Fruit fly (Drosophila melanogaster) whole organism, embryonic: ENCODE data around the gene Ugt37C2.

Source experiments
- ATbp ChIP-seq: fragments of 200-800 bp; sonication (Bioruptor generic); optimal IDR thresholded peaks from 2 replicates; lab custom pipeline; 2017; ENCODE audit warnings: missing biosample characterization, mild to moderate bottlenecking, missing genetic modification characterization, missing genetic modification reagents
- Atf3 ChIP-seq: fragments of 200-800 bp; sonication (Bioruptor generic); optimal IDR thresholded peaks from 3 replicates; lab custom pipeline; 2016; ENCODE audit warnings: missing biosample characterization, missing genetic modification characterization
- CG12236 ChIP-seq: fragments of 200-800 bp; sonication (Bioruptor generic); optimal IDR thresholded peaks from 2 replicates; lab custom pipeline; 2016; ENCODE audit warnings: missing biosample characterization, missing genetic modification characterization
- CG12659 ChIP-seq: fragments of 200-800 bp; sonication (Bioruptor generic); optimal IDR thresholded peaks from 3 replicates; lab custom pipeline; 2017; ENCODE audit warnings: mild to moderate bottlenecking, missing biosample characterization, missing genetic modification reagents, missing genetic modification characterization
- CG13624 ChIP-seq: fragments of 200-800 bp; sonication (Bioruptor generic); optimal IDR thresholded peaks from 2 replicates; lab custom pipeline; 2016; ENCODE audit warnings: missing biosample characterization, missing genetic modification characterization
- CG15073 ChIP-seq: fragments of 200-800 bp; sonication (Bioruptor generic); optimal IDR thresholded peaks from 2 replicates; lab custom pipeline; 2016; ENCODE audit warnings: missing biosample characterization, missing genetic modification characterization
- CG17359 ChIP-seq: fragments of 200-800 bp; sonication (Bioruptor generic); optimal IDR thresholded peaks from 3 replicates; lab custom pipeline; 2018; ENCODE audit warnings: missing biosample characterization, mild to moderate bottlenecking, missing genetic modification characterization, moderate library complexity
- CG17568 ChIP-seq: fragments of 200-800 bp; sonication (Bioruptor generic); optimal IDR thresholded peaks from 2 replicates; lab custom pipeline; 2018; ENCODE audit warnings: missing biosample characterization, mild to moderate bottlenecking, missing genetic modification characterization, moderate library complexity
- CG1792 ChIP-seq: fragments of 200-800 bp; sonication (Bioruptor generic); optimal IDR thresholded peaks from 2 replicates; lab custom pipeline; 2016; ENCODE audit warnings: missing biosample characterization, missing genetic modification characterization
- CG2678 ChIP-seq: fragments of 200-800 bp; sonication (Bioruptor generic); optimal IDR thresholded peaks from 3 replicates; lab custom pipeline; 2019; ENCODE audit warnings: missing biosample characterization, mild to moderate bottlenecking, missing genetic modification characterization, moderate library complexity
- CG33213 ChIP-seq: fragments of 200-800 bp; sonication (Bioruptor generic); optimal IDR thresholded peaks from 3 replicates; lab custom pipeline; 2016; ENCODE audit warnings: missing biosample characterization, missing genetic modification characterization
- CG33557 ChIP-seq: fragments of 200-800 bp; sonication (Bioruptor generic); optimal IDR thresholded peaks from 2 replicates; lab custom pipeline; 2019; ENCODE audit warnings: missing biosample characterization, mild to moderate bottlenecking, missing genetic modification characterization, moderate library complexity
- CG6254 ChIP-seq: fragments of 200-800 bp; sonication (Bioruptor generic); optimal IDR thresholded peaks from 3 replicates; lab custom pipeline; 2017; ENCODE audit warnings: mild to moderate bottlenecking, missing biosample characterization, missing genetic modification reagents, missing genetic modification characterization
- CG6683 ChIP-seq: fragments of 200-800 bp; sonication (Bioruptor generic); optimal IDR thresholded peaks from 2 replicates; lab custom pipeline; 2017; ENCODE audit warnings: missing biosample characterization, mild to moderate bottlenecking, missing genetic modification characterization, missing genetic modification reagents
- CG6813 ChIP-seq: fragments of 200-800 bp; sonication (Bioruptor generic); optimal IDR thresholded peaks from 2 replicates; lab custom pipeline; 2017; ENCODE audit warnings: missing biosample characterization, missing genetic modification characterization, mild to moderate bottlenecking, moderate library complexity, missing genetic modification reagents
- CG7556 ChIP-seq: fragments of 200-800 bp; sonication (Bioruptor generic); optimal IDR thresholded peaks from 2 replicates; lab custom pipeline; 2017; ENCODE audit warnings: missing biosample characterization, mild to moderate bottlenecking, missing genetic modification characterization
- CG7839 ChIP-seq: fragments of 200-800 bp; sonication (Bioruptor generic); optimal IDR thresholded peaks from 3 replicates; lab custom pipeline; 2018; ENCODE audit warnings: missing biosample characterization, mild to moderate bottlenecking, missing genetic modification characterization, moderate library complexity
- CG8281 ChIP-seq: fragments of 200-800 bp; sonication (Bioruptor generic); optimal IDR thresholded peaks from 2 replicates; lab custom pipeline; 2018; ENCODE audit warnings: missing biosample characterization, mild to moderate bottlenecking, missing genetic modification characterization, moderate library complexity
- CG8388 ChIP-seq: fragments of 200-800 bp; sonication (Bioruptor generic); optimal IDR thresholded peaks from 2 replicates; lab custom pipeline; 2019; ENCODE audit warnings: missing biosample characterization, mild to moderate bottlenecking, missing genetic modification characterization, moderate library complexity
- CG9609 ChIP-seq: fragments of 200-800 bp; sonication (Bioruptor generic); optimal IDR thresholded peaks from 3 replicates; lab custom pipeline; 2016; ENCODE audit warnings: missing biosample characterization, missing genetic modification characterization
- Dip2 ChIP-seq: fragments of 200-800 bp; sonication (Bioruptor generic); IDR thresholded peaks from 2 replicates; pipeline ENCODE4 v1.3.6; 2022; ENCODE audit warnings: missing biosample characterization, missing genetic modification characterization
- Dref ChIP-seq: fragments of 200-800 bp; sonication (Bioruptor generic); IDR thresholded peaks from 2 replicates; pipeline ENCODE4 v1.3.6; 2022; ENCODE audit warnings: missing biosample characterization, missing genetic modification characterization
- Hey ChIP-seq: fragments of 200-800 bp; sonication (Bioruptor generic); optimal IDR thresholded peaks from 3 replicates; lab custom pipeline; 2018; ENCODE audit warnings: missing biosample characterization, mild to moderate bottlenecking, missing genetic modification characterization
- HmgD ChIP-seq: fragments of 200-800 bp; sonication (Bioruptor generic); optimal IDR thresholded peaks from 3 replicates; lab custom pipeline; 2016; ENCODE audit warnings: missing biosample characterization, missing genetic modification characterization
- HmgZ ChIP-seq: fragments of 200-800 bp; sonication (Bioruptor generic); optimal IDR thresholded peaks from 2 replicates; lab custom pipeline; 2018; ENCODE audit warnings: missing biosample characterization, mild to moderate bottlenecking, missing genetic modification characterization
- Max ChIP-seq: fragments of 200-800 bp; sonication (Bioruptor generic); optimal IDR thresholded peaks from 2 replicates; lab custom pipeline; 2016; ENCODE audit warnings: missing biosample characterization, mild to moderate bottlenecking, missing genetic modification characterization
- NFAT ChIP-seq: fragments of 200-800 bp; sonication (Bioruptor generic); IDR thresholded peaks from 2 replicates; pipeline ENCODE4 v1.3.6; 2022; ENCODE audit warnings: missing biosample characterization, missing genetic modification characterization
- Nf-YA ChIP-seq: fragments of 200-800 bp; sonication (Bioruptor generic); IDR thresholded peaks from 2 replicates; pipeline ENCODE4 v1.3.6; 2022; ENCODE audit warnings: missing biosample characterization, missing genetic modification characterization
- Nf-YC ChIP-seq: fragments of 200-800 bp; optimal IDR thresholded peaks from 3 replicates; lab custom pipeline; 2019; ENCODE audit warnings: missing biosample characterization, mild to moderate bottlenecking, missing genetic modification characterization, moderate library complexity
- Sin3A ChIP-seq: fragments of >200 bp; optimal IDR thresholded peaks from 2 replicates; lab custom pipeline; 2018
- Ssrp ChIP-seq: fragments of 200-800 bp; sonication (Bioruptor generic); optimal IDR thresholded peaks from 2 replicates; lab custom pipeline; 2018; ENCODE audit warnings: missing biosample characterization, mild to moderate bottlenecking, missing genetic modification characterization, moderate library complexity
- Stat92E ChIP-seq, 3 experiments: fragments of >200 bp in 2 of 3; fragments of 200-800 bp in 1 of 3; sonication (Bioruptor generic) in 1 of 3; optimal IDR thresholded peaks; 2 replicates each; lab custom pipeline; 2017 to 2019; ENCODE audit warnings: missing biosample characterization in 3 of 3, missing genetic modification characterization in 3 of 3, mild to moderate bottlenecking in 1 of 3, moderate library complexity in 1 of 3
- Vsx1 ChIP-seq: fragments of 200-800 bp; sonication (Bioruptor generic); optimal IDR thresholded peaks from 2 replicates; lab custom pipeline; 2017; ENCODE audit warnings: missing biosample characterization, mild to moderate bottlenecking, missing genetic modification characterization, missing genetic modification reagents
- ac ChIP-seq: fragments of 200-800 bp; sonication (Bioruptor generic); optimal IDR thresholded peaks from 3 replicates; lab custom pipeline; 2017; ENCODE audit warnings: missing biosample characterization, mild to moderate bottlenecking, missing genetic modification characterization
- chif ChIP-seq, 2 experiments: fragments of 200-800 bp; sonication (Bioruptor generic); optimal IDR thresholded peaks; 3 replicates each; lab custom pipeline; 2016; ENCODE audit warnings: missing biosample characterization in 2 of 2, missing genetic modification characterization in 2 of 2
- crc ChIP-seq: fragments of 200-800 bp; sonication (Bioruptor generic); optimal IDR thresholded peaks from 2 replicates; lab custom pipeline; 2016; ENCODE audit warnings: missing biosample characterization, missing genetic modification characterization
- dimm ChIP-seq: fragments of 200-800 bp; sonication (Bioruptor generic); IDR thresholded peaks from 2 replicates; pipeline ENCODE4 v1.3.6; 2022; ENCODE audit warnings: missing biosample characterization, missing genetic modification characterization
- dm ChIP-seq: fragments of 200-800 bp; sonication (Bioruptor generic); optimal IDR thresholded peaks from 3 replicates; lab custom pipeline; 2016; ENCODE audit warnings: missing biosample characterization, missing genetic modification characterization
- dysf ChIP-seq: fragments of 200-800 bp; sonication (Bioruptor generic); IDR thresholded peaks from 3 replicates; pipeline ENCODE4 v1.3.6; 2022; ENCODE audit warnings: missing biosample characterization, missing genetic modification characterization
- gem ChIP-seq: fragments of 200-800 bp; sonication (Bioruptor generic); optimal IDR thresholded peaks from 2 replicates; lab custom pipeline; 2019; ENCODE audit warnings: missing biosample characterization, mild to moderate bottlenecking, missing genetic modification characterization, moderate library complexity
- gsb-n ChIP-seq: fragments of 200-800 bp; sonication (Bioruptor generic); optimal IDR thresholded peaks from 3 replicates; lab custom pipeline; 2018; ENCODE audit warnings: missing biosample characterization, mild to moderate bottlenecking, missing genetic modification characterization
- h ChIP-seq: fragments of >200 bp; optimal IDR thresholded peaks from 2 replicates; lab custom pipeline; 2017
- inv ChIP-seq: fragments of 200-800 bp; sonication (Bioruptor generic); IDR thresholded peaks from 2 replicates; pipeline ENCODE4 v1.3.6; 2022; ENCODE audit warnings: missing biosample characterization, missing genetic modification characterization; ENCODE audit not compliant: partially characterized antibody
- kay ChIP-seq: fragments of 200-800 bp; sonication (Bioruptor generic); optimal IDR thresholded peaks from 2 replicates; lab custom pipeline; 2016; ENCODE audit warnings: missing biosample characterization, missing genetic modification characterization
- mam ChIP-seq: fragments of 200-800 bp; sonication (Bioruptor generic); optimal IDR thresholded peaks from 3 replicates; lab custom pipeline; 2016; ENCODE audit warnings: missing biosample characterization, missing genetic modification characterization
- odd ChIP-seq: fragments of 200-800 bp; sonication (Bioruptor generic); optimal IDR thresholded peaks from 2 replicates; lab custom pipeline; 2017; ENCODE audit warnings: missing biosample characterization, mild to moderate bottlenecking, missing genetic modification characterization
- pnt ChIP-seq: fragments of 200-800 bp; sonication (Bioruptor generic); optimal IDR thresholded peaks from 3 replicates; lab custom pipeline; 2016; ENCODE audit warnings: missing biosample characterization, missing genetic modification characterization
- salm ChIP-seq: fragments of 200-800 bp; sonication (Bioruptor generic); optimal IDR thresholded peaks from 2 replicates; lab custom pipeline; 2018; ENCODE audit warnings: missing biosample characterization, mild to moderate bottlenecking, missing genetic modification characterization
- sens ChIP-seq: fragments of 200-800 bp; sonication (Bioruptor generic); peaks from one replicate; lab custom pipeline; 2016; ENCODE audit warnings: missing biosample characterization, missing genetic modification characterization
- vfl ChIP-seq: fragments of 200-800 bp; sonication (Bioruptor generic); optimal IDR thresholded peaks from 2 replicates; lab custom pipeline; 2016; ENCODE audit warnings: missing biosample characterization, missing genetic modification characterization
- z ChIP-seq: fragments of 200-800 bp; sonication (Bioruptor generic); IDR thresholded peaks from 3 replicates; pipeline ENCODE4 v1.3.6; 2022; ENCODE audit warnings: missing biosample characterization, missing genetic modification characterization

Gene Ugt37C2

dm6 chr2L:16818335-16818973 lies 24.4 kb downstream of the Ugt37C2 start (continued):
- no peak for TF ChIP-seq vfl
- TF ChIP-seq CG7556: peak; percentile 2
- TF ChIP-seq inv (GFP tag; lab: Robert Waterston, UW): no peak
- TF ChIP-seq CG17359 (tag; lab: Kevin White, UChicago): peak; percentile 30
- peak; percentile 21 for TF ChIP-seq crc (GFP tag; lab: Kevin White, UChicago)
- peak in 1 of 2 experiments; percentile 13 for TF ChIP-seq chif (GFP tag; optimal IDR thresholded peaks at IDR 0.05; lab: Kevin White, UChicago)
- TF ChIP-seq CG33557 (GFP tag; lab: Kevin White, UChicago): no peak
- TF ChIP-seq Hey (tag; lab: Kevin White, UChicago): no peak
- peak; percentile 50 for TF ChIP-seq CG8388 (GFP tag; lab: Kevin White, UChicago)
- no peak for TF ChIP-seq Nf-YA (GFP tag; lab: Robert Waterston, UW)
- TF ChIP-seq Max (GFP tag; lab: Kevin White, UChicago): peak; percentile 5
- no peak for TF ChIP-seq pnt
- peak; percentile 45 for TF ChIP-seq CG2678 (tag; lab: Kevin White, UChicago)
- TF ChIP-seq kay: peak; percentile 24
- TF ChIP-seq salm (tag; lab: Kevin White, UChicago): peak; percentile 9
- TF ChIP-seq gsb-n: peak; percentile 36
- TF ChIP-seq CG8281 (tag; lab: Kevin White, UChicago): no peak
- no peak for TF ChIP-seq CG9609 (GFP tag; lab: Kevin White, UChicago)
- TF ChIP-seq CG6254 (GFP tag; lab: Kevin White, UChicago): peak; percentile 63
- peak; percentile 43 for TF ChIP-seq CG7839 (tag; lab: Kevin White, UChicago)
- TF ChIP-seq CG12659 (GFP tag; lab: Kevin White, UChicago): peak; percentile 28
- peak; percentile 34; the same call in 1 of the 3 replicates for TF ChIP-seq dysf
- peak; percentile 91 for TF ChIP-seq sens (GFP tag; lab: Kevin White, UChicago)
- TF ChIP-seq CG6813 (GFP tag; lab: Kevin White, UChicago): peak; percentile 48
- TF ChIP-seq dimm: no peak
- TF ChIP-seq CG1792 (GFP tag; lab: Kevin White, UChicago): no peak

- TF ChIP-seq Dref (GFP tag; lab: Robert Waterston, UW) (no peak), CG15073 (GFP tag; lab: Kevin White, UChicago) (no peak), Ssrp (tag; lab: Kevin White, UChicago) (no peak), chif (GFP tag; optimal IDR thresholded peaks at IDR 0.05; lab: Kevin White, UChicago) (no peak), NFAT (no peak), Nf-YC (tag; lab: Kevin White, UChicago) (peak; percentile 60), ac (GFP tag; lab: Kevin White, UChicago) (no peak), CG6683 (no peak), mam (GFP tag; lab: Kevin White, UChicago) (no peak), Vsx1 (GFP tag; lab: Kevin White, UChicago) (peak; percentile 62), CG13624 (no peak), dm (GFP tag; lab: Kevin White, UChicago) (no peak), gem (peak; percentile 25), Atf3 (no peak), Stat92E (GFP tag; optimal IDR thresholded peaks at IDR 0.05; lab: Kevin White, UChicago) (no peak), ATbp (GFP tag; lab: Kevin White, UChicago) (peak; percentile 15), h (lab: Kevin White, UChicago) (no peak), CG12236 (no peak), HmgD (GFP tag; lab: Kevin White, UChicago) (no peak), CG33213 (GFP tag; lab: Kevin White, UChicago) (no peak), Sin3A (lab: Kevin White, UChicago) (no peak), odd (peak; percentile 62), HmgZ (tag; lab: Kevin White, UChicago) (peak; percentile 14), CG2678 (tag; lab: Kevin White, UChicago) (peak; percentile 72), Dip2 (GFP tag; lab: Robert Waterston, UW) (no peak), z (GFP tag; lab: Robert Waterston, UW) (peak; percentile 48; the same call in 1 of the 3 replicates), CG17568 (GFP tag; lab: Kevin White, UChicago) (peak; percentile 70)
Measured at dm6 chr2L:16819714-16820113, 25.7 kb downstream of the Ugt37C2 start.
